Fruit fly (Drosophila melanogaster): Measurements from ENCODE around the gene mbf1.

mbf1 gene

DNA sequence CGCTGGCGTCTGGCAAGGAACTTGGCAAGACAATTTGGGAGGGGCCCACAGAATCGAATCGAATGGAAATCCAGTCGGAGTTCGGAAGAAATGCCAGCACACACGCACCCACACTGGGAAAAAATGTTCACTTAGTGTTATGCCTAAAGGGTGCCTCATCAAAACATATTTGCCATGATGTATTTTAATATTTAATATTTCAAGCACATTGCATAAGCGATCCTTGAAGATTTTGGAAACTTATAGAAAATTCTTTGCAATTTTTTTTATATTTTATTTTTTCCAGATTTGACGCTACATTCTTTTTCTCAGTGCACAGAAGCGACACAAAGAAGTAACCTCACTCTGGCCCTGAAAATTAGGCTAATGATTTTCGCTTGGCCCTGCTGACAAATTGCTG, 8.1 kb upstream of the mbf1 start (continued):
- TF ChIP-seq CG16815 (GFP tag; optimal IDR thresholded peaks at IDR 0.05) (no peak), lmd (GFP tag; IDR thresholded peaks at IDR 0.05) (peak; percentile 32; the same call in 1 of the 2 replicates), CG3995 (GFP tag; optimal IDR thresholded peaks at IDR 0.05) (no peak), CG2199 (GFP tag; IDR thresholded peaks at IDR 0.05) (no peak), Hmr (GFP tag; optimal IDR thresholded peaks at IDR 0.05) (no peak), CG10959 (GFP tag; IDR thresholded peaks at IDR 0.05) (no peak), Meics (GFP tag; optimal IDR thresholded peaks at IDR 0.05) (no peak), tio (GFP tag; optimal IDR thresholded peaks at IDR 0.05) (no peak), Xrp1 (GFP tag; IDR thresholded peaks at IDR 0.05) (peak; percentile 51; the same call in 1 of the 2 replicates), nerfin-1 (tag; optimal IDR thresholded peaks at IDR 0.05) (no peak), sqz (GFP tag; optimal IDR thresholded peaks at IDR 0.05) (no peak), Sox102F (GFP tag; optimal IDR thresholded peaks at IDR 0.05) (peak; percentile 42), bbx (GFP tag; IDR thresholded peaks at IDR 0.05; ENCODE audit: partially characterized antibody) (no peak), CG4820 (GFP tag; optimal IDR thresholded peaks at IDR 0.05) (peak; percentile 14), MTF-1 (GFP tag; optimal IDR thresholded peaks at IDR 0.05; ENCODE audit: borderline replicate concordance) (no peak), ap (GFP tag; IDR thresholded peaks at IDR 0.05) (no peak), CG31441 (GFP tag; IDR thresholded peaks at IDR 0.05) (0 out of 2 replicates have a peak, but pooled peaks have one; percentile 32), Atf-2 (GFP tag; optimal IDR thresholded peaks at IDR 0.05) (no peak), dmrt11E (tag; optimal IDR thresholded peaks at IDR 0.05) (peak; percentile 34), Drgx (GFP tag; IDR thresholded peaks at IDR 0.05) (no peak), Scr (GFP tag; IDR thresholded peaks at IDR 0.05; ENCODE audit: partially characterized antibody) (no peak), org-1 (GFP tag; optimal IDR thresholded peaks at IDR 0.05) (no peak), CG2129 (GFP tag; IDR thresholded peaks at IDR 0.05; ENCODE audit: partially characterized antibody) (no peak), sim (GFP tag; IDR thresholded peaks at IDR 0.05) (no peak), dysf (GFP tag; IDR thresholded peaks at IDR 0.05) (no peak), chif (GFP tag; optimal IDR thresholded peaks at IDR 0.05) (no peak), CG1647 (GFP tag; optimal IDR thresholded peaks at IDR 0.05) (no peak), Usf (GFP tag; optimal IDR thresholded peaks at IDR 0.05) (no peak), prd (optimal IDR thresholded peaks at IDR 0.05) (no peak), prd (GFP tag; IDR thresholded peaks at IDR 0.05) (peak; percentile 50; the same call in 2 of the 3 replicates), HHEX (GFP tag; optimal IDR thresholded peaks at IDR 0.05) (no peak), CG4424 (GFP tag; optimal IDR thresholded peaks at IDR 0.05) (no peak), CG12942 (GFP tag; optimal IDR thresholded peaks at IDR 0.05) (no peak), tgo (GFP tag; IDR thresholded peaks at IDR 0.05) (peak; percentile 27; the same call in 1 of the 3 replicates), exex (tag; optimal IDR thresholded peaks at IDR 0.05) (no peak), lola (GFP tag; optimal IDR thresholded peaks at IDR 0.05) (peak in 1 of 3 experiments; percentile 21), Med (GFP tag) (peak; percentile 70), hth (optimal IDR thresholded peaks at IDR 0.05) (no peak), CG8359 (GFP tag; optimal IDR thresholded peaks at IDR 0.05; ENCODE audit: borderline replicate concordance) (no peak), otp (GFP tag; IDR thresholded peaks at IDR 0.05) (no peak), CG8478 (optimal IDR thresholded peaks at IDR 0.05) (no peak), nmo (GFP tag; optimal IDR thresholded peaks at IDR 0.05) (peak; percentile 13), CG11695 (GFP tag; IDR thresholded peaks at IDR 0.05) (no peak), CG7839 (tag; optimal IDR thresholded peaks at IDR 0.05) (peak; percentile 22), Blimp-1 (GFP tag; optimal IDR thresholded peaks at IDR 0.05) (peak; percentile 19), Abd-B (GFP tag; optimal IDR thresholded peaks at IDR 0.05) (no peak), bsh (GFP tag; optimal IDR thresholded peaks at IDR 0.05) (peak in 1 of 2 experiments; percentile 35), crol (GFP tag; IDR thresholded peaks at IDR 0.05) (no peak), Sox100B (GFP tag; optimal IDR thresholded peaks at IDR 0.05) (no peak), CG6254 (GFP tag; optimal IDR thresholded peaks at IDR 0.05) (no peak), Myb (GFP tag; optimal IDR thresholded peaks at IDR 0.05) (no peak)

Measured in whole organism, embryonic.